Fruit fly (Drosophila melanogaster) whole organism, pupa: Measurements from ENCODE around the gene aph-1.

Experiments
- CG8159 ChIP-seq: fragments of 200-800 bp; sonication (Bioruptor generic); optimal IDR thresholded peaks from 3 replicates; lab custom pipeline; 2018; ENCODE audit warnings: missing biosample characterization, mild to moderate bottlenecking, missing genetic modification characterization, moderate library complexity
- D1 ChIP-seq: fragments of 200-800 bp; sonication (Bioruptor generic); optimal IDR thresholded peaks from 2 replicates; lab custom pipeline; 2018; ENCODE audit warnings: missing biosample characterization, mild to moderate bottlenecking, missing genetic modification characterization, moderate library complexity

- no peak for TF ChIP-seq D1 (tag; lab: Kevin White, UChicago)
- no peak for TF ChIP-seq CG8159 (tag; lab: Kevin White, UChicago)
These were observed 28.5 kb upstream of the aph-1 start for dm6 chr2L:2737561-2737960.
